Worm (Caenorhabditis elegans) whole organism, L2 larva: ENCODE results near the gene ttc-7.
A peak's percentile ranks its signal among the peaks of the same experiment; 100 is the strongest.

Source experiments
- C34F6.9 ChIP-seq: fragments of 150-350 bp; optimal IDR thresholded peaks from 2 replicates; lab custom pipeline; 2014; ENCODE audit warnings: missing biosample characterization, missing genetic modification characterization
- F13H6.1 ChIP-seq: sonication (generic microtip); optimal IDR thresholded peaks from 2 replicates; lab custom pipeline; 2016; ENCODE audit warnings: missing genetic modification characterization, missing compliant biosample characterization
- R02D3.7 ChIP-seq: fragments of 150-350 bp; optimal IDR thresholded peaks from 2 replicates; lab custom pipeline; 2014; ENCODE audit warnings: missing biosample characterization, missing genetic modification characterization
- Y55F3AM.14 ChIP-seq: fragments of 200-800 bp; sonication (Bioruptor generic); optimal IDR thresholded peaks from 2 replicates; lab custom pipeline; 2018; ENCODE audit warnings: mild to moderate bottlenecking, missing genetic modification characterization, missing compliant biosample characterization
- ZK546.5 ChIP-seq: sonication (generic microtip); optimal IDR thresholded peaks from 2 replicates; lab custom pipeline; 2017; ENCODE audit warnings: missing biosample characterization, missing genetic modification characterization
- alr-1 ChIP-seq: fragments of 150-350 bp; optimal IDR thresholded peaks from 2 replicates; lab custom pipeline; 2014; ENCODE audit warnings: missing biosample characterization, missing genetic modification characterization
- aly-2 ChIP-seq: fragments of 150-350 bp; optimal IDR thresholded peaks from 2 replicates; lab custom pipeline; 2014; ENCODE audit warnings: missing biosample characterization, missing genetic modification characterization
- ama-1 ChIP-seq: fragments of 150-350 bp; optimal IDR thresholded peaks from 2 replicates; lab custom pipeline; 2018; ENCODE audit warnings: inconsistent platforms
- blmp-1 ChIP-seq: sonication (generic microtip); optimal IDR thresholded peaks from 2 replicates; lab custom pipeline; 2017; ENCODE audit warnings: missing genetic modification characterization, mild to moderate bottlenecking, missing compliant biosample characterization, antibody characterized with exemption, moderate library complexity; ENCODE audit not compliant: insufficient read depth
- ceh-16 ChIP-seq: fragments of 150-350 bp; optimal IDR thresholded peaks from 2 replicates; lab custom pipeline; 2014; ENCODE audit warnings: missing biosample characterization, missing genetic modification characterization
- ceh-82 ChIP-seq: fragments of 150-350 bp; optimal IDR thresholded peaks from 2 replicates; lab custom pipeline; 2014; ENCODE audit warnings: missing biosample characterization, missing genetic modification characterization
- crh-2 ChIP-seq: sonication (generic microtip); optimal IDR thresholded peaks from 2 replicates; lab custom pipeline; 2017; ENCODE audit warnings: missing biosample characterization, missing genetic modification characterization
- dmd-4 ChIP-seq: sonication (generic microtip); optimal IDR thresholded peaks from 2 replicates; lab custom pipeline; 2017; ENCODE audit warnings: missing biosample characterization, missing genetic modification characterization
- egl-27 ChIP-seq: sonication (generic microtip); optimal IDR thresholded peaks from 3 replicates; lab custom pipeline; 2017; ENCODE audit warnings: missing biosample characterization, missing genetic modification reagents, missing genetic modification characterization
- elt-1 ChIP-seq: fragments of 150-350 bp; optimal IDR thresholded peaks from 2 replicates; lab custom pipeline; 2014; ENCODE audit warnings: missing biosample characterization, missing genetic modification characterization
- elt-3 ChIP-seq: sonication (generic microtip); optimal IDR thresholded peaks from 2 replicates; lab custom pipeline; 2017; ENCODE audit warnings: missing biosample characterization, missing genetic modification characterization
- fos-1 ChIP-seq: fragments of 150-350 bp; optimal IDR thresholded peaks from 2 replicates; lab custom pipeline; 2014; ENCODE audit warnings: missing biosample characterization, missing genetic modification characterization
- gmeb-1 ChIP-seq: fragments of 150-350 bp; optimal IDR thresholded peaks from 2 replicates; lab custom pipeline; 2014; ENCODE audit warnings: missing biosample characterization, missing genetic modification characterization
- lin-11 ChIP-seq: fragments of 150-350 bp; sonication (generic microtip); optimal IDR thresholded peaks from 2 replicates; lab custom pipeline; 2014; ENCODE audit warnings: missing biosample characterization, missing genetic modification characterization, inconsistent platforms, mixed read lengths
- lin-13 ChIP-seq: fragments of 150-350 bp; optimal IDR thresholded peaks from 2 replicates; lab custom pipeline; 2014; ENCODE audit warnings: missing biosample characterization, missing genetic modification reagents, missing genetic modification characterization
- lin-39 ChIP-seq: fragments of 150-350 bp; optimal IDR thresholded peaks from 2 replicates; lab custom pipeline; 2014; ENCODE audit warnings: missing biosample characterization, missing genetic modification reagents, missing genetic modification characterization
- lsy-2 ChIP-seq, 2 experiments: fragments of 150-350 bp in 1 of 2; sonication (generic microtip) in 1 of 2; optimal IDR thresholded peaks; 2 replicates each; lab custom pipeline; 2014 to 2017; ENCODE audit warnings: missing biosample characterization in 2 of 2, missing genetic modification characterization in 2 of 2
- mab-5 ChIP-seq: fragments of 150-350 bp; optimal IDR thresholded peaks from 2 replicates; lab custom pipeline; 2014; ENCODE audit warnings: missing biosample characterization, missing genetic modification characterization
- mbf-1 ChIP-seq: sonication (generic microtip); optimal IDR thresholded peaks from 2 replicates; lab custom pipeline; 2017; ENCODE audit warnings: missing biosample characterization, missing genetic modification characterization
- mdl-1 ChIP-seq, 2 experiments: fragments of 150-350 bp in 1 of 2; sonication (generic microtip) in 1 of 2; optimal IDR thresholded peaks; 2 replicates each; lab custom pipeline; 2017; ENCODE audit warnings: missing biosample characterization in 2 of 2, missing genetic modification characterization in 2 of 2
- nhr-10 ChIP-seq: sonication (generic microtip); optimal IDR thresholded peaks from 2 replicates; lab custom pipeline; 2017; ENCODE audit warnings: missing biosample characterization, missing genetic modification characterization
- nhr-11 ChIP-seq: fragments of 150-350 bp; optimal IDR thresholded peaks from 2 replicates; lab custom pipeline; 2014; ENCODE audit warnings: missing biosample characterization, missing genetic modification characterization
- nhr-12 ChIP-seq: fragments of 150-350 bp; optimal IDR thresholded peaks from 2 replicates; lab custom pipeline; 2014; ENCODE audit warnings: missing biosample characterization, missing genetic modification characterization
- nhr-129 ChIP-seq: fragments of 150-350 bp; optimal IDR thresholded peaks from 2 replicates; lab custom pipeline; 2014; ENCODE audit warnings: missing biosample characterization, missing genetic modification characterization
- nhr-21 ChIP-seq: fragments of 150-350 bp; optimal IDR thresholded peaks from 2 replicates; lab custom pipeline; 2014; ENCODE audit warnings: missing biosample characterization, missing genetic modification characterization
- nhr-23 ChIP-seq: fragments of 150-350 bp; optimal IDR thresholded peaks from 2 replicates; lab custom pipeline; 2014; ENCODE audit warnings: missing biosample characterization, missing genetic modification reagents, missing genetic modification characterization
- nhr-237 ChIP-seq: fragments of 150-350 bp; optimal IDR thresholded peaks from 2 replicates; lab custom pipeline; 2014; ENCODE audit warnings: missing biosample characterization, missing genetic modification characterization
- nhr-25 ChIP-seq: fragments of 150-350 bp; sonication (generic microtip); optimal IDR thresholded peaks from 3 replicates; lab custom pipeline; 2014; ENCODE audit warnings: missing biosample characterization, missing genetic modification characterization
- nhr-6 ChIP-seq: fragments of 150-350 bp; optimal IDR thresholded peaks from 2 replicates; lab custom pipeline; 2014; ENCODE audit warnings: missing biosample characterization, missing genetic modification characterization
- nhr-77 ChIP-seq: fragments of 150-350 bp; optimal IDR thresholded peaks from 2 replicates; lab custom pipeline; 2014; ENCODE audit warnings: missing biosample characterization, missing genetic modification characterization
- peb-1 ChIP-seq: fragments of 150-350 bp; optimal IDR thresholded peaks from 2 replicates; lab custom pipeline; 2014; ENCODE audit warnings: missing biosample characterization, missing genetic modification characterization
- sem-4 ChIP-seq: fragments of 150-350 bp; optimal IDR thresholded peaks from 2 replicates; lab custom pipeline; 2014; ENCODE audit warnings: missing biosample characterization, missing genetic modification reagents, missing genetic modification characterization
- skn-1 ChIP-seq: sonication (generic microtip); optimal IDR thresholded peaks from 2 replicates; lab custom pipeline; 2017; ENCODE audit warnings: missing biosample characterization, missing genetic modification characterization
- sma-3 ChIP-seq: sonication (generic microtip); optimal IDR thresholded peaks from 2 replicates; lab custom pipeline; 2016; ENCODE audit warnings: missing genetic modification reagents, missing genetic modification characterization, missing compliant biosample characterization
- sma-9 ChIP-seq, 2 experiments: fragments of 150-350 bp in 1 of 2; sonication (generic microtip) in 1 of 2; optimal IDR thresholded peaks; 2 replicates each; lab custom pipeline; 2014 to 2016; ENCODE audit warnings: missing genetic modification characterization in 2 of 2, mild to moderate bottlenecking in 1 of 2, missing biosample characterization in 1 of 2, missing compliant biosample characterization in 1 of 2, missing genetic modification reagents in 1 of 2, moderate library complexity in 1 of 2
- snpc-4 ChIP-seq: fragments of 150-350 bp; optimal IDR thresholded peaks from 2 replicates; lab custom pipeline; 2014; ENCODE audit warnings: missing biosample characterization, missing genetic modification characterization
- unc-39 ChIP-seq: fragments of 150-350 bp; optimal IDR thresholded peaks from 2 replicates; lab custom pipeline; 2014; ENCODE audit warnings: missing biosample characterization, missing genetic modification characterization
- unc-55 ChIP-seq: fragments of 150-350 bp; sonication (generic microtip); optimal IDR thresholded peaks from 3 replicates; lab custom pipeline; 2014; ENCODE audit warnings: missing biosample characterization, missing genetic modification reagents, missing genetic modification characterization
- unc-62 ChIP-seq: fragments of 150-350 bp; optimal IDR thresholded peaks from 2 replicates; lab custom pipeline; 2014; ENCODE audit warnings: missing biosample characterization, missing genetic modification reagents, missing genetic modification characterization
- zag-1 ChIP-seq: fragments of 150-350 bp; optimal IDR thresholded peaks from 2 replicates; lab custom pipeline; 2014; ENCODE audit warnings: missing biosample characterization, missing genetic modification characterization
- ztf-1 ChIP-seq: fragments of 200-800 bp; sonication (Bioruptor generic); conservative IDR thresholded peaks from 2 replicates; pipeline ENCODE4 v1.3.6; 2022; ENCODE audit warnings: missing genetic modification characterization, missing compliant biosample characterization
- ztf-11 ChIP-seq: sonication (generic microtip); optimal IDR thresholded peaks from 2 replicates; lab custom pipeline; 2017; ENCODE audit warnings: missing biosample characterization, missing genetic modification characterization
- ztf-4 ChIP-seq: fragments of 150-350 bp; optimal IDR thresholded peaks from 2 replicates; lab custom pipeline; 2014; ENCODE audit warnings: missing biosample characterization, missing genetic modification characterization

ttc-7 gene

DNA sequence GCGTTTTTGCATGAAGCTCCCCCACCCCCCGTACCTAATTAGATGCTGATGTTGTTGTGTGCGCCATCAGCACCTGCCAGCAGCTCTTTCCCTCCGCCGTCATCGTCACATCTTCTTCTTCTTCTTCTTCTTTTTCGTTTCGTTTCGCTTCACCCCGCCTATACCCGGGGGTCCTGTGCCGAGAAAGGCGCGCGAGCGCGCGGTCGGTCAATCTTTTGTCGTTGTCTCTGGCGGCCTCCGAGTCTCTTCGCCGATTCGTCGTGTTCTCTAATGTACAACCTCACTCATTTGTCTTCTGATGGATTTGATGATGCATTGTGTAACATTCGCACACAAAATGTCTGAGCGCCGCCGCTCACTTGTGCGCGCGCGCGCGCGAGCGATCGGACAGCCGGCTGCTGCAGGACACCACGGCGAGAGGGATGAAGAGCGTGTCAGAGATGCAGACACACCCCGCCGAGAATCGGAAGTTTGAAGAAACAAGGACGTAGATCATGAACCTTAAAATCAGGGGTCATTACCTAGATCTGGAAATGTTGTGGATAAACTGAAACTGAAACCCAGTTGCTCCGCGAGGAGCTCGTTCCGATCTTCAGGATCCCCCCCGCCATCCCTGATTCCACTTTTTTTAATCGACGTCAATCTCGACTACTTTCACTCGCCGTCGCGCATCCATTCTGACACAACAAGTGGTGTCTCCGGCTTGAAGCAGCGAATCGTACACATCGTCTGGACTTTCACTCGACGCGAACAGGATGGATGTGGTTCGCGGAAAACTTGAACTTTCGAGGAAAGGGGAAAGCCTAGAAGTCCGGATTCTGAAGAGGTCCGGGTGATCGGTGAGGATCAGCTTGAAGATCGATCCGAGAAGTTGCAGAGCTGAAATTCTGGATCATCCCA is 63.4 kb downstream of the ttc-7 start (continued):
- TF ChIP-seq lin-39 (tag; lab: Kevin White, UChicago) (no peak), skn-1 (tag; lab: Kevin White, UChicago) (no peak), sma-9 (GFP tag; optimal IDR thresholded peaks at IDR 0.05; lab: Kevin White, UChicago) (peak; percentile 100), sma-9 (tag; optimal IDR thresholded peaks at IDR 0.05; lab: Kevin White, UChicago) (peak; percentile 52), nhr-10 (tag; lab: Kevin White, UChicago) (no peak), R02D3.7 (no peak), unc-39 (no peak), lin-11 (tag; lab: Kevin White, UChicago) (peak; percentile 73), blmp-1 (tag; lab: Kevin White, UChicago) (peak; percentile 86), ztf-11 (tag; lab: Kevin White, UChicago) (peak; percentile 39), nhr-77 (peak; percentile 21)

DNA sequence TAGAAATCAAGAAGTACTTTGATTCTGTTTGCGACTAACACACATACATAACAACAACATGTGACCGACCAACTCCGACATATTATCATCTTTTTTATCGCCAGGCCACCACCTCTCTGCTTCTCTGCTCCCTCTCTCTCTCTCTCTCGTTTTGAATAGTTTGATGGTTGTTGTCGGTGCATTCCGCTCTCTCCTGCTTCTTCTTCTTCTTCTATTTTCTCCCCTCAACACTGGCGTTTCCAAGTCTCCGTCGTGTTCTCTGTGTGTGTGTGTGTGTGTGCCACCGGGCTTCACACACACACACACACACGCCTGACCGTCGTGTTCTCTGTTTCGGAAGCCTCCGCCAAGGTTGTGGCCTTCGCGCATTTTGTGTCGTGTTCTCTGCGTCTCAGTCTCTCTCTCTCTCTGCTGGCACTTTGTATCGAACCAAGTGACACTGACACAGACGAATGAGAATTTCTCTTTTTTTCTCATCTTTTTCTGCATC is 64.9 kb downstream of the ttc-7 start:
- TF ChIP-seq unc-39 (no peak), snpc-4 (tag; lab: Kevin White, UChicago) (peak; percentile 77), mbf-1 (no peak), skn-1 (tag; lab: Kevin White, UChicago) (peak; percentile 92), ceh-82 (peak; percentile 84), nhr-11 (tag; lab: Kevin White, UChicago) (peak; percentile 36), nhr-25 (tag; lab: Kevin White, UChicago) (peak; percentile 99), ZK546.5 (tag; lab: Kevin White, UChicago) (peak; percentile 53), ztf-1 (GFP tag; lab: Robert Waterston, UW) (no peak), F13H6.1 (tag; lab: Kevin White, UChicago) (peak; percentile 100), sma-3 (peak; percentile 99), peb-1 (tag; lab: Kevin White, UChicago) (peak; percentile 97), lin-39 (tag; lab: Kevin White, UChicago) (no peak), C34F6.9 (tag; lab: Kevin White, UChicago) (peak; percentile 95), ztf-4 (tag; lab: Kevin White, UChicago) (peak; percentile 94), nhr-23 (tag; lab: Kevin White, UChicago) (no peak), nhr-21 (peak; percentile 99), fos-1 (peak; percentile 97), aly-2 (tag; lab: Kevin White, UChicago) (no peak), crh-2 (tag; lab: Kevin White, UChicago) (peak; percentile 97), gmeb-1 (tag; lab: Kevin White, UChicago) (peak; percentile 86), egl-27 (tag; lab: Kevin White, UChicago) (peak; percentile 100), R02D3.7 (peak; percentile 46), mdl-1 (tag; optimal IDR thresholded peaks at IDR 0.05; lab: Kevin White, UChicago) (peak; percentile 97 to 98), nhr-12 (tag; lab: Kevin White, UChicago) (no peak), sma-9 (GFP tag; optimal IDR thresholded peaks at IDR 0.05; lab: Kevin White, UChicago) (peak; percentile 100), sma-9 (tag; optimal IDR thresholded peaks at IDR 0.05; lab: Kevin White, UChicago) (peak; percentile 100), elt-1 (peak; percentile 74), nhr-77 (peak; percentile 86), lin-11 (tag; lab: Kevin White, UChicago) (peak; percentile 85), ama-1 (no peak), nhr-129 (tag; lab: Kevin White, UChicago) (peak; percentile 95), Y55F3AM.14 (peak; percentile 100), sem-4 (tag; lab: Kevin White, UChicago) (peak; percentile 97), mab-5 (peak; percentile 96), ceh-16 (tag; lab: Kevin White, UChicago) (peak; percentile 87), lin-13 (GFP tag; lab: Kevin White, UChicago) (peak; percentile 93), ztf-11 (tag; lab: Kevin White, UChicago) (peak; percentile 41), unc-55 (peak; percentile 86), alr-1 (peak; percentile 19), nhr-237 (tag; lab: Kevin White, UChicago) (peak; percentile 83), lsy-2 (tag; optimal IDR thresholded peaks at IDR 0.05; lab: Kevin White, UChicago) (peak; percentile 80 to 95), blmp-1 (tag; lab: Kevin White, UChicago) (peak; percentile 98), zag-1 (tag; lab: Kevin White, UChicago) (peak; percentile 95), elt-3 (tag; lab: Kevin White, UChicago) (no peak), nhr-10 (tag; lab: Kevin White, UChicago) (peak; percentile 54), nhr-6 (tag; lab: Kevin White, UChicago) (peak; percentile 94), dmd-4 (peak; percentile 34), unc-62 (peak; percentile 95)
- TF ChIP-seq, all 48 proteins: peak for 39
